Worm (Caenorhabditis elegans) whole organism, L4 larva: ENCODE data around the gene ets-5.

Experiments used
- F37D6.2 ChIP-seq: sonication (generic microtip); optimal IDR thresholded peaks from 2 replicates; lab custom pipeline; 2016; ENCODE audit warnings: mild to moderate bottlenecking, missing genetic modification characterization, missing compliant biosample characterization
- F49E8.2 ChIP-seq: sonication (generic microtip); optimal IDR thresholded peaks from 2 replicates; lab custom pipeline; 2016; ENCODE audit warnings: missing compliant biosample characterization, mild to moderate bottlenecking, missing genetic modification characterization, borderline replicate concordance
- R02D3.7 ChIP-seq: fragments of 150-350 bp; sonication (generic microtip); optimal IDR thresholded peaks from 3 replicates; lab custom pipeline; 2014; ENCODE audit warnings: missing biosample characterization, missing genetic modification characterization
- Y105C5A.15 ChIP-seq: fragments of 200-800 bp; sonication (Bioruptor generic); IDR thresholded peaks from 2 replicates; pipeline ENCODE4 v1.3.6; 2022; ENCODE audit warnings: missing genetic modification characterization, missing compliant biosample characterization
- aha-1 ChIP-seq: fragments of 150-350 bp; peaks from one replicate; lab custom pipeline; 2014; ENCODE audit warnings: missing biosample characterization, missing genetic modification characterization
- aly-2 ChIP-seq: sonication (generic microtip); optimal IDR thresholded peaks from 2 replicates; lab custom pipeline; 2018; ENCODE audit warnings: missing biosample characterization, missing genetic modification characterization
- arid-1 ChIP-seq: fragments of 200-800 bp; sonication (Bioruptor generic); conservative IDR thresholded peaks from 2 replicates; pipeline ENCODE4 v1.3.6; 2022; ENCODE audit warnings: missing genetic modification reagents, missing genetic modification characterization, missing compliant biosample characterization
- ceh-28 ChIP-seq: fragments of 150-350 bp; optimal IDR thresholded peaks from 2 replicates; lab custom pipeline; 2014; ENCODE audit warnings: missing biosample characterization, missing genetic modification reagents, missing genetic modification characterization
- ceh-32 ChIP-seq: sonication (generic microtip); optimal IDR thresholded peaks from 2 replicates; lab custom pipeline; 2016; ENCODE audit warnings: mild to moderate bottlenecking, missing genetic modification characterization, missing compliant biosample characterization; ENCODE audit not compliant: poor library complexity
- ceh-62 ChIP-seq: sonication (generic microtip); optimal IDR thresholded peaks from 2 replicates; lab custom pipeline; 2017; ENCODE audit warnings: missing biosample characterization, missing genetic modification characterization
- ceh-82 ChIP-seq: sonication (generic microtip); optimal IDR thresholded peaks from 2 replicates; lab custom pipeline; 2017; ENCODE audit warnings: missing biosample characterization, missing genetic modification characterization
- ces-1 ChIP-seq: fragments of 150-350 bp; sonication (generic microtip); optimal IDR thresholded peaks from 4 replicates; lab custom pipeline; 2014; ENCODE audit warnings: missing biosample characterization, missing genetic modification reagents, missing genetic modification characterization
- daf-16 ChIP-seq, 3 experiments: sonication (generic microtip); optimal IDR thresholded peaks; 2 replicates each; lab custom pipeline; 2016 to 2017; ENCODE audit warnings: missing genetic modification characterization in 3 of 3, missing genetic modification reagents in 3 of 3, mild to moderate bottlenecking in 2 of 3, missing compliant biosample characterization in 2 of 3, missing biosample characterization in 1 of 3, moderate library complexity in 1 of 3
- dpl-1 ChIP-seq: fragments of 150-350 bp; optimal IDR thresholded peaks from 2 replicates; lab custom pipeline; 2014; ENCODE audit warnings: missing biosample characterization, missing genetic modification reagents, missing genetic modification characterization
- egl-27 ChIP-seq: sonication (generic microtip); optimal IDR thresholded peaks from 3 replicates; lab custom pipeline; 2017; ENCODE audit warnings: missing biosample characterization, missing genetic modification reagents, missing genetic modification characterization
- fos-1 ChIP-seq: fragments of 150-350 bp; optimal IDR thresholded peaks from 2 replicates; lab custom pipeline; 2014; ENCODE audit warnings: missing biosample characterization, missing genetic modification characterization
- hlh-11 ChIP-seq: fragments of 200-800 bp; sonication (Bioruptor generic); optimal IDR thresholded peaks from 2 replicates; lab custom pipeline; 2018; ENCODE audit warnings: mild to moderate bottlenecking, missing genetic modification characterization, missing compliant biosample characterization
- hmg-1.1 ChIP-seq: fragments of 200-800 bp; sonication (Bioruptor generic); IDR thresholded peaks from 2 replicates; pipeline ENCODE4 v1.3.6; 2022; ENCODE audit warnings: missing genetic modification reagents, missing genetic modification characterization, missing compliant biosample characterization
- lim-7 ChIP-seq: fragments of 200-800 bp; sonication (Bioruptor generic); IDR thresholded peaks from 2 replicates; pipeline ENCODE4 v1.3.6; 2022; ENCODE audit warnings: missing genetic modification characterization, missing compliant biosample characterization
- lin-38 ChIP-seq: fragments of 200-800 bp; sonication (Bioruptor generic); IDR thresholded peaks from 2 replicates; pipeline ENCODE4 v1.3.6; 2022; ENCODE audit warnings: missing genetic modification reagents, missing genetic modification characterization, missing compliant biosample characterization
- lir-3 ChIP-seq: sonication (generic microtip); optimal IDR thresholded peaks from 2 replicates; lab custom pipeline; 2016; ENCODE audit warnings: mild to moderate bottlenecking, missing genetic modification characterization, missing compliant biosample characterization
- mdt-29 ChIP-seq: fragments of 200-800 bp; sonication (Bioruptor generic); IDR thresholded peaks from 2 replicates; pipeline ENCODE4 v1.3.6; 2022; ENCODE audit warnings: missing genetic modification reagents, missing genetic modification characterization, missing compliant biosample characterization
- nhr-11 ChIP-seq: fragments of 150-350 bp; optimal IDR thresholded peaks from 2 replicates; lab custom pipeline; 2014; ENCODE audit warnings: missing biosample characterization, missing genetic modification characterization
- nhr-237 ChIP-seq: sonication (generic microtip); optimal IDR thresholded peaks from 2 replicates; lab custom pipeline; 2017; ENCODE audit warnings: missing biosample characterization, missing genetic modification characterization
- nhr-25 ChIP-seq: sonication (generic microtip); optimal IDR thresholded peaks from 2 replicates; lab custom pipeline; 2017; ENCODE audit warnings: missing genetic modification characterization, mild to moderate bottlenecking, missing compliant biosample characterization, antibody characterized with exemption, moderate library complexity, borderline replicate concordance; ENCODE audit not compliant: insufficient read depth
- nhr-28 ChIP-seq: fragments of 150-350 bp; optimal IDR thresholded peaks from 2 replicates; lab custom pipeline; 2014; ENCODE audit warnings: missing biosample characterization, missing genetic modification characterization
- nhr-41 ChIP-seq: fragments of 200-800 bp; sonication (Bioruptor generic); IDR thresholded peaks from 2 replicates; pipeline ENCODE4 v1.3.6; 2022; ENCODE audit warnings: missing genetic modification reagents, missing genetic modification characterization, missing compliant biosample characterization
- nhr-42 ChIP-seq: fragments of 200-800 bp; sonication (Bioruptor generic); IDR thresholded peaks from 2 replicates; pipeline ENCODE4 v1.3.6; 2022; ENCODE audit warnings: missing genetic modification characterization, missing compliant biosample characterization
- nhr-6 ChIP-seq: fragments of 150-350 bp; optimal IDR thresholded peaks from 2 replicates; lab custom pipeline; 2014; ENCODE audit warnings: missing biosample characterization, missing genetic modification characterization
- pha-4 ChIP-seq, 2 experiments: fragments of 150-350 bp in 1 of 2; fragments of 200-800 bp in 1 of 2; sonication (Bioruptor generic) in 1 of 2; IDR thresholded peaks in 1 of 2; optimal IDR thresholded peaks in 1 of 2; 2 replicates each; pipeline versions ENCODE4 v1.3.6 to Lab custom; 2014 to 2022; ENCODE audit warnings: missing genetic modification characterization in 2 of 2, missing genetic modification reagents in 2 of 2, missing biosample characterization in 1 of 2, missing compliant biosample characterization in 1 of 2
- php-3 ChIP-seq: fragments of 200-800 bp; sonication (Bioruptor generic); IDR thresholded peaks from 2 replicates; pipeline ENCODE4 v1.3.6; 2022; ENCODE audit warnings: missing genetic modification reagents, missing genetic modification characterization, missing compliant biosample characterization
- pqm-1 ChIP-seq: sonication (generic microtip); optimal IDR thresholded peaks from 2 replicates; lab custom pipeline; 2017; ENCODE audit warnings: missing biosample characterization, missing genetic modification characterization
- rbr-2 ChIP-seq: sonication (generic microtip); optimal IDR thresholded peaks from 2 replicates; lab custom pipeline; 2016; ENCODE audit warnings: missing genotype, missing genetic modification characterization, missing compliant biosample characterization
- saeg-2 ChIP-seq: fragments of 200-800 bp; sonication (Bioruptor generic); IDR thresholded peaks from 2 replicates; pipeline ENCODE4 v1.3.6; 2022; ENCODE audit warnings: missing genetic modification reagents, missing genetic modification characterization, missing compliant biosample characterization
- set-16 ChIP-seq: fragments of 200-800 bp; sonication (Bioruptor generic); IDR thresholded peaks from 2 replicates; pipeline ENCODE4 v1.3.6; 2022; ENCODE audit warnings: missing genetic modification reagents, missing genetic modification characterization, missing compliant biosample characterization
- zag-1 ChIP-seq: fragments of 150-350 bp; optimal IDR thresholded peaks from 2 replicates; lab custom pipeline; 2014; ENCODE audit warnings: missing biosample characterization, missing genetic modification characterization
- zfp-2 ChIP-seq: sonication (generic microtip); optimal IDR thresholded peaks from 2 replicates; lab custom pipeline; 2016; ENCODE audit warnings: mild to moderate bottlenecking, missing genetic modification characterization, missing compliant biosample characterization
- zip-2 ChIP-seq: fragments of 150-350 bp; optimal IDR thresholded peaks from 2 replicates; lab custom pipeline; 2014; ENCODE audit warnings: missing biosample characterization, missing genetic modification characterization
- ztf-11 ChIP-seq: fragments of 150-350 bp; optimal IDR thresholded peaks from 2 replicates; lab custom pipeline; 2014; ENCODE audit warnings: missing biosample characterization, missing genetic modification characterization

Gene ets-5

DNA sequence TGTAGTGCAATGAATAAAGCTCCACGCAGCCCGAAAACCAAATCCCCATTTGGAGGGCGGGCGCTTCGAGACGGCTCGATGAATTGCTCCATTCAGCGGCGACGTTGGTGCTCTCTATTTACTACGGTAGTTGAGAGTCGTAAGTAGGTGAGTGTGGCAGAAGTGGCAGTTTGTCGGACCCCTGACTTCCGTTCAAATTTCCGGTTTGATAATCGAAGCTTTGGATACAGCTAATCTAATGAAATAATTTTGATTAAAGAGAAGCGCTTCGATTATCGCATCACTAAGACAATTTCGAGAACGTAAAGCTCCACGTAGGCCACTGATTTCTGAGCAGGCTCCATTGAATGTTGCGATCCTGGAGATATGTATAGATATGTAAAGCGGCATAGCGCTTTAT, at the start of gene ets-5:
TSS of gene ets-5 (minus strand) at position 32 of the 400 bp plus-strand sequence.
- TF ChIP-seq php-3 (GFP tag; lab: Robert Waterston, UW) (no peak), aha-1 (peak; percentile 89)

DNA sequence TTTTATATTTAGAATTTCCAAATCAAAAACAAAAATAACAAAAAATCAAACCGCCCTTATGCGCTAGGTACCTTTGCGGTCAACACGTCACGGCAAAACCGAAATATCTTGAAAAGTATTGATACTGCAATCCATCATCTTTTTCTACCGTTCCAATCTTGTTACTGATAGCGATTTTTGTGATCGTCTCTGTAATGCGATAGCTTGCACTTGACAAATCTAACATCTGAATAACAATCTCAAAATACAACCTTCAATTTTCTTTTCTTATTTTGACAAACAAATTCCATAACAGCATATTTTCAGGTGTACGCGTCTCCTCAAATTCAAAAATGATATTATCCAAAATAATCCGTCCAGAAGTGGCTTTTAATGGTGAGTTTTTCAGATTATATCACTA, 49.7 kb upstream of the ets-5 start, which contains the start of gene tbc-7:
TSS of gene tbc-7 (plus strand) at position 301 of the 400 bp plus-strand sequence.
- TF ChIP-seq lim-7 (GFP tag; lab: Robert Waterston, UW) (no peak), aha-1 (no peak), ceh-32 (tag; lab: Kevin White, UChicago) (no peak), nhr-237 (tag; lab: Kevin White, UChicago) (no peak)

DNA sequence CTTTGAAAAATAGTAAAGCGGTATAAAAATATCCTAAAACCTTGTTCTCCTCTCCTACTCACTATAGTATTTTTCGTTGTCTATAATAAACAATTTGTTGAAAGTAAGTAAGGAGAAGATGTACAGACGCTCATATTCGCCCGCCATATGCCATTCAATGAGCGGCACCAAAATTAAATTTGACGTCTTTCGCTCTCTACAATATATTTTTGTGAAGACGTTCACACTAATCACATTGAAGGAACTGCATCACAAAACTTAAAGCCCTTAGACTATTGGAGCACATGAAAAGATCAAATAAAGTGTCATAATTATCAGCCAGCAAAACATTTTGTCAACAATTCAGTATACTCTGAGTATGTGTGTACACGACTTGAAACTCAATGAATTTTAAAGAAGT, 47.4 kb upstream of the ets-5 start:
- TF ChIP-seq nhr-41 (GFP tag; lab: Robert Waterston, UW) (no peak), zag-1 (no peak), mdt-29 (GFP tag; lab: Robert Waterston, UW) (no peak), F37D6.2 (tag; lab: Kevin White, UChicago) (no peak), ztf-11 (tag; lab: Kevin White, UChicago) (no peak), arid-1 (GFP tag; lab: Robert Waterston, UW) (no peak), pha-4 (GFP tag; IDR thresholded peaks at IDR 0.05; lab: Robert Waterston, UW) (no peak), pha-4 (tag; optimal IDR thresholded peaks at IDR 0.05; lab: Kevin White, UChicago) (no peak), ceh-82 (no peak), Y105C5A.15 (GFP tag; lab: Robert Waterston, UW) (no peak), R02D3.7 (tag; lab: Kevin White, UChicago) (no peak), saeg-2 (no peak), aly-2 (tag; lab: Kevin White, UChicago) (no peak), nhr-42 (GFP tag; lab: Robert Waterston, UW) (no peak), ceh-62 (tag; lab: Kevin White, UChicago) (no peak), dpl-1 (GFP tag; lab: Kevin White, UChicago) (no peak), lir-3 (no peak), lin-38 (GFP tag; lab: Robert Waterston, UW) (no peak), nhr-237 (tag; lab: Kevin White, UChicago) (no peak), hlh-11 (no peak), fos-1 (tag; lab: Kevin White, UChicago) (no peak)

DNA sequence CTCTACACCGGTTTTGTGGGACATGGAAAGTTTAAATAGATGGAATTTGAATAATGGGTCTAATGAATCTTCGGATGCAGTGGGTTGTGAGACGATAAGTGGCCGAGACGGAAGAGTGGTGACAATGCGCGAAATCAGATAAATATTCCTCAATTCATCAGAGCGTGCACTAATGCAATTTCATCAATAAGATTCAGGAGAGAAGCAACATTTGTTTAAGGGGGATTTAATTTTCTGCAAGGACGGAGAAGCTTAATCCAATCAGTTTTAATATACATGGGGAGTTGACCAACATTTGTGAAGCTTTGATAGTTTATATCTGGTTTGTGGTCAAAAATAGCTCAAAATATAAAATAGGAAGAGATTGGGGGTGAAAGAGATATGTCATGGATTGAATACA, 45.1 kb upstream of the ets-5 start:
- TF ChIP-seq set-16 (GFP tag; lab: Robert Waterston, UW) = no peak
- peak; percentile 83 for TF ChIP-seq ces-1 (GFP tag; lab: Kevin White, UChicago)

DNA sequence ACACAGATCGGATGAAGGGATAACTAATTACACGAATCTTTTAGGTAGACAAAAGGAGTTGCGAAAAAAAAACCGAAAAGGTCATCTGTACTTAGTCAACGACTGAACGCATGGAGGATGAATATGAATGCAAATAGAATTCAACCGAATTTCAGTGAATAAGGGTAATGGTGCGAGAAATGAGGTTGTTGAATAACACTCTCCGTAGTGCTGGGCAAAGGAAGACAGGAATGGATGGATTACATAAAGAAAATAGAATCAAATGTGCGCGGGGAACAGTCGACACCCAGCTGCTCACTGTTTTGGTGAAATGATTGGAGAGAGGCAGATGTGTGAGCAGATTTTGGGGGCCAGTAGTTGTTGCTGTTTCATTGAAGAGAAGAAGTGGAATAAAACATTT, 40.0 kb upstream of the ets-5 start:
- TF ChIP-seq nhr-25 (tag; lab: Kevin White, UChicago) (peak; percentile 6), zfp-2 (tag; lab: Kevin White, UChicago) (no peak)

DNA sequence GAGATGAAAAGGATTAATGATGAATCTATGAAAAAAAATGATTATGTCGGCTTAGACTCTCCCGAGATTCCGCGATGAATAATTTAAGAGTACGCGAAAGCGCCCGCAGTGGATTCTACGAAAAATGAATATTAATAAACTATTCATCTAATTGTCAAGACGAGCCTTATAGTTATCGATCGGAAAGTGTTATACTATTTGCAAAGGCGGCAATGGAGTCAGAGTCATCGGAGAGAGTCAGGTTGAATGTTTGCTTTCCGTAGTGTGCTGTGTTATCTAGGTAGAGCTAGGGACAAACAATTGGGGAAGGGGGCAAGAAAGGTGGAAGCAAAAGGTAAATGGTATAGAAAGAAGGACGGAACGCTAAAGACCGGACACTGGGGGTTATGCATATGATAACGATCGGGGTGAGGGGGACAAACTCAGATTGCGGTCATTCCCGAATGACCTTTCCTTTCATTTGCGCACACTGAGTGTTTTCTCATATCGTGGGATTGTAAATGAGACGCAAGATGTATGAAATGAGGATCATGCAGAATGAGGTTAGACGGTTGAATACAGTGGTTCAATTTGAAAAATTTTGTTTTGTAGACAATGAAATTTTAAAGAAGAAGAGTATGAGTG, 38.6 kb upstream of the ets-5 start:
- TF ChIP-seq rbr-2 (tag; lab: Kevin White, UChicago) (peak; percentile 17), nhr-25 (tag; lab: Kevin White, UChicago) (peak; percentile 29), daf-16 (GFP tag; optimal IDR thresholded peaks at IDR 0.05; lab: Kevin White, UChicago) (no peak), daf-16 (tag; optimal IDR thresholded peaks at IDR 0.05; lab: Kevin White, UChicago) (peak; percentile 47), egl-27 (tag; lab: Kevin White, UChicago) (no peak), php-3 (GFP tag; lab: Robert Waterston, UW) (no peak), pqm-1 (tag; lab: Kevin White, UChicago) (peak; percentile 31), nhr-11 (tag; lab: Kevin White, UChicago) (no peak), pha-4 (GFP tag; IDR thresholded peaks at IDR 0.05; lab: Robert Waterston, UW) (no peak), pha-4 (tag; optimal IDR thresholded peaks at IDR 0.05; lab: Kevin White, UChicago) (peak; percentile 67), lim-7 (GFP tag; lab: Robert Waterston, UW) (no peak), arid-1 (GFP tag; lab: Robert Waterston, UW) (no peak), ceh-28 (no peak), aha-1 (peak; percentile 81), zip-2 (tag; lab: Kevin White, UChicago) (no peak), zfp-2 (tag; lab: Kevin White, UChicago) (no peak), nhr-6 (peak; percentile 2), F49E8.2 (tag; lab: Kevin White, UChicago) (no peak), nhr-28 (tag; lab: Kevin White, UChicago) (peak; percentile 36), hmg-1.1 (GFP tag; lab: Robert Waterston, UW) (peak; percentile 50; the same call in 1 of the 2 replicates)
- TF ChIP-seq, all 104 proteins: peak for 9
